Worm (Caenorhabditis elegans) whole organism, mixed stage, embryonic: ENCODE results near the gene srv-2.

Experiments used
- bed-3 ChIP-seq: fragments of 200-800 bp; sonication (Bioruptor generic); optimal IDR thresholded peaks from 3 replicates; lab custom pipeline; 2018; ENCODE audit warnings: mild to moderate bottlenecking, missing genetic modification characterization, moderate library complexity, missing compliant biosample characterization
- blmp-1 ChIP-seq: fragments of 150-350 bp; optimal IDR thresholded peaks from 2 replicates; lab custom pipeline; 2014; ENCODE audit warnings: missing biosample characterization, missing genetic modification characterization
- ceh-39 ChIP-seq: fragments of 150-350 bp; optimal IDR thresholded peaks from 2 replicates; lab custom pipeline; 2014; ENCODE audit warnings: missing biosample characterization, missing genetic modification characterization
- ceh-43 ChIP-seq: fragments of 200-800 bp; sonication (Bioruptor generic); optimal IDR thresholded peaks from 2 replicates; lab custom pipeline; 2018; ENCODE audit warnings: mild to moderate bottlenecking, missing genetic modification characterization, moderate library complexity, missing compliant biosample characterization
- ces-1 ChIP-seq: fragments of 150-350 bp; optimal IDR thresholded peaks from 2 replicates; lab custom pipeline; 2014; ENCODE audit warnings: missing biosample characterization, missing genetic modification reagents, missing genetic modification characterization
- cnd-1 ChIP-seq: fragments of 200-800 bp; sonication (Bioruptor generic); optimal IDR thresholded peaks from 2 replicates; lab custom pipeline; 2018; ENCODE audit warnings: mild to moderate bottlenecking, missing genetic modification characterization, missing compliant biosample characterization
- elt-1 ChIP-seq: sonication (generic microtip); optimal IDR thresholded peaks from 2 replicates; lab custom pipeline; 2017; ENCODE audit warnings: missing genetic modification characterization, mild to moderate bottlenecking, missing compliant biosample characterization, antibody characterized with exemption, moderate library complexity, borderline replicate concordance; ENCODE audit not compliant: insufficient read depth
- elt-3 ChIP-seq: fragments of 150-350 bp; optimal IDR thresholded peaks from 2 replicates; lab custom pipeline; 2014; ENCODE audit warnings: missing biosample characterization, missing genetic modification characterization
- flh-1 ChIP-seq: fragments of 200-800 bp; sonication (Bioruptor generic); optimal IDR thresholded peaks from 2 replicates; lab custom pipeline; 2018; ENCODE audit warnings: mild to moderate bottlenecking, missing genetic modification characterization, moderate library complexity, missing compliant biosample characterization
- ham-2 ChIP-seq: fragments of 200-800 bp; sonication (Bioruptor generic); optimal IDR thresholded peaks from 2 replicates; lab custom pipeline; 2018; ENCODE audit warnings: mild to moderate bottlenecking, missing genetic modification characterization, missing compliant biosample characterization
- hlh-1 ChIP-seq: fragments of 150-350 bp; optimal IDR thresholded peaks from 2 replicates; lab custom pipeline; 2014; ENCODE audit warnings: missing biosample characterization, missing genetic modification reagents, missing genetic modification characterization
- lin-13 ChIP-seq: fragments of 150-350 bp; optimal IDR thresholded peaks from 2 replicates; lab custom pipeline; 2014; ENCODE audit warnings: missing biosample characterization, missing genetic modification characterization
- lin-32 ChIP-seq: fragments of 200-800 bp; sonication (Bioruptor generic); optimal IDR thresholded peaks from 2 replicates; lab custom pipeline; 2018; ENCODE audit warnings: mild to moderate bottlenecking, missing genetic modification characterization, missing compliant biosample characterization
- lsy-2 ChIP-seq: fragments of 150-350 bp; optimal IDR thresholded peaks from 2 replicates; lab custom pipeline; 2014; ENCODE audit warnings: missing biosample characterization, missing genetic modification characterization
- mab-5 ChIP-seq: fragments of 150-350 bp; optimal IDR thresholded peaks from 2 replicates; lab custom pipeline; 2014; ENCODE audit warnings: missing biosample characterization, missing genetic modification characterization
- mep-1 ChIP-seq: fragments of 150-350 bp; optimal IDR thresholded peaks from 2 replicates; lab custom pipeline; 2017; ENCODE audit warnings: missing biosample characterization, missing genetic modification reagents, missing genetic modification characterization, inconsistent platforms
- mls-2 ChIP-seq: sonication (generic microtip); optimal IDR thresholded peaks from 2 replicates; lab custom pipeline; 2016; ENCODE audit warnings: mild to moderate bottlenecking, missing genetic modification characterization, moderate library complexity, missing compliant biosample characterization
- nhr-12 ChIP-seq: fragments of 150-350 bp; optimal IDR thresholded peaks from 2 replicates; lab custom pipeline; 2014; ENCODE audit warnings: missing biosample characterization, missing genetic modification characterization
- nhr-2 ChIP-seq: fragments of 150-350 bp; optimal IDR thresholded peaks from 2 replicates; lab custom pipeline; 2014; ENCODE audit warnings: missing biosample characterization, missing genetic modification characterization
- nhr-237 ChIP-seq: fragments of 150-350 bp; optimal IDR thresholded peaks from 2 replicates; lab custom pipeline; 2014; ENCODE audit warnings: missing biosample characterization, missing genetic modification characterization
- nhr-28 ChIP-seq: fragments of 150-350 bp; optimal IDR thresholded peaks from 2 replicates; lab custom pipeline; 2014; ENCODE audit warnings: missing biosample characterization, missing genetic modification characterization
- nhr-76 ChIP-seq: sonication (generic microtip); optimal IDR thresholded peaks from 2 replicates; lab custom pipeline; 2017; ENCODE audit warnings: missing biosample characterization, missing genetic modification characterization
- pha-4 ChIP-seq: fragments of 150-350 bp; optimal IDR thresholded peaks from 2 replicates; lab custom pipeline; 2018; ENCODE audit warnings: missing biosample characterization, missing genetic modification reagents, missing genetic modification characterization
- sem-2 ChIP-seq: fragments of 200-800 bp; sonication (Bioruptor generic); optimal IDR thresholded peaks from 2 replicates; lab custom pipeline; 2018; ENCODE audit warnings: mild to moderate bottlenecking, missing genetic modification characterization, missing compliant biosample characterization
- snpc-4 ChIP-seq: fragments of 150-350 bp; optimal IDR thresholded peaks from 2 replicates; lab custom pipeline; 2014; ENCODE audit warnings: missing biosample characterization, missing genetic modification characterization
- sptf-1 ChIP-seq: sonication (generic microtip); optimal IDR thresholded peaks from 2 replicates; lab custom pipeline; 2017; ENCODE audit warnings: mild to moderate bottlenecking, missing genetic modification characterization, moderate library complexity, missing compliant biosample characterization
- tbx-8 ChIP-seq: fragments of 200-800 bp; sonication (Bioruptor generic); optimal IDR thresholded peaks from 2 replicates; lab custom pipeline; 2018; ENCODE audit warnings: mild to moderate bottlenecking, missing genetic modification characterization, moderate library complexity, missing compliant biosample characterization
- unc-120 ChIP-seq: sonication (generic microtip); optimal IDR thresholded peaks from 2 replicates; lab custom pipeline; 2017; ENCODE audit warnings: missing genetic modification characterization, missing compliant biosample characterization; ENCODE audit not compliant: poor library complexity, severe bottlenecking
- unc-39 ChIP-seq: fragments of 150-350 bp; optimal IDR thresholded peaks from 2 replicates; lab custom pipeline; 2014; ENCODE audit warnings: missing biosample characterization, missing genetic modification characterization
- unc-62 ChIP-seq: fragments of 150-350 bp; optimal IDR thresholded peaks from 2 replicates; lab custom pipeline; 2014; ENCODE audit warnings: missing biosample characterization, missing genetic modification reagents, missing genetic modification characterization
- zip-8 ChIP-seq: fragments of 150-350 bp; optimal IDR thresholded peaks from 2 replicates; lab custom pipeline; 2014; ENCODE audit warnings: missing biosample characterization, missing genetic modification characterization
- ztf-11 ChIP-seq: fragments of 150-350 bp; optimal IDR thresholded peaks from 2 replicates; lab custom pipeline; 2014; ENCODE audit warnings: missing biosample characterization, missing genetic modification characterization

srv-2 gene

DNA sequence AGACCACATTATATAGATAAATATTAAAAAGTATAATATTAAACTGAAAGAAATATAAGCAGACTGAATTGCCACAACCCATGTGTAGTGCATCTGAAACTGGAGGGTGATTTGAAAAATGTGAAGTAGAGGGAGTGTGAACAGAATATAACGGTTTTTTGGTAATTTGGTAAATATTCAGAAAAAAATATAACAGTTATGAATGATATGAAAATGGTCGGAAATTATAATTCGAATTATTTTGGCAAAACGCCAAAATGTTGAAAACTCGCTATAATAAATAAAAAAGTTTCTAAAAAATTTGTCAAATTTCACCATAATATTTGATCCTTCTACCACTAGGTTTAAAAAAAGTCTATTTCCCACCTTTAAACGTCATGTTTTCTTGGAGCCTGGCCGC is at the start of gene srv-2:
Gene srv-2, minus strand, starts transcription at position 101 of the 400 bp plus-strand sequence.
- TF ChIP-seq nhr-12 (tag; lab: Kevin White, UChicago) (no peak), lin-13 (tag; lab: Kevin White, UChicago) (no peak), ham-2 (GFP tag; lab: Kevin White, UChicago) (no peak), flh-1 (GFP tag; lab: Kevin White, UChicago) (no peak), ces-1 (no peak), unc-62 (GFP tag; lab: Kevin White, UChicago) (no peak), nhr-2 (tag; lab: Kevin White, UChicago) (no peak), ztf-11 (tag; lab: Kevin White, UChicago) (no peak), cnd-1 (tag; lab: Kevin White, UChicago) (no peak), elt-3 (tag; lab: Kevin White, UChicago) (no peak), zip-8 (tag; lab: Kevin White, UChicago) (no peak), hlh-1 (no peak), nhr-28 (tag; lab: Kevin White, UChicago) (no peak)

DNA sequence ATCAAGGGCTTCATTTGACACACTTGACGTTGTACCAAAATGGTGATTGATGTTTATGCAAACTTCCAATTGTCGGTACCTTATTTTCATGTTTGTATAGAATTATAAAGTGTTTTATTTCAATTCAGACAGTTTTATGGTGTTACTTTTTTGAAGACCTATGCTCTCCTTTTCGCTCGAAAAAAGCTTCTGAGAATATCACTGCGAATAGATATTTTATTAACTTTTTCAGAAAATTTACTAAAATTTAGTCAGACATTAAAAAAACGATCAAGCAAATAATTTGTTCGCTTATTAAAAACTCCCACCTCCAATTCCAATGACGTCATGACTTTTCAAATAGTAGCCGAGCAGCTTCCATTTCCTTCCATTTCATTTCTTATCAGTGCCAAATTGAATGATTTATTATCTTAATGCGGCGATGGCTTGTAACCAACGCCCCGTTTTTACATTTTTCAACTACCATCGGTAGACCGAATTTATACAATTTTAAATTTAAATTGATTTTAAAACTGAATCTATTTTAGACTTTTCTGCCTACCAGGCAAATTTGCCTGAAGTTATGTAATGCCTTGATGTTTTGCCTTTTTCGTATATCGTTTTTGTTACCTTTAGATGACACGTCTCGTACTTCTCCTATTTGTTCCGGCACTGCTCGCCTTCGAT is 45.0 kb upstream of the srv-2 start, which contains the start of gene M28.10:
Gene M28.10, plus strand, starts transcription at position 616 of the 666 bp plus-strand sequence.
- no peak for TF ChIP-seq sptf-1
- no peak for TF ChIP-seq mab-5
- no peak for TF ChIP-seq tbx-8 (GFP tag; lab: Kevin White, UChicago)
- no peak for TF ChIP-seq nhr-12 (tag; lab: Kevin White, UChicago)
- TF ChIP-seq ceh-43 (GFP tag; lab: Kevin White, UChicago), result no peak
- TF ChIP-seq lin-32 (GFP tag; lab: Kevin White, UChicago), result no peak
- TF ChIP-seq unc-120, result no peak
- TF ChIP-seq, all 35 proteins: peak for 0

DNA sequence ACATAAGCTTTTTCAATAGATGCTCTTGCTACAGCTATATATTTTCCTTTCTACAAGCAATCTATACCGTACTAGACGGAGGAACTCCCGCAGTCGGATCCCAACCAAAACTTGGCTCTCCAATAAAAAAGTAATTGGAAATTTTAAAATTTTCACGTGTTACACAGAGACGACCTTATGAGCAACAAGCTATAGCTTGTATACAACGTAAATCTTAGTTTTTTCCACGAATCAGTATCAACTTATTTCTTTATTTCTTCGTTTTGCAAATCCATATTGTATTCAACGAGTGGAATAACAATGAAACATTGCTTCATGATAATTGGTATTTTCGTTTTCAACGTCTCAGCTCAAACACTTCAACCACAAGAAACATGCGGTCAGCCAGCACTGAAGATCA is 41.3 kb upstream of the srv-2 start, which contains the start of gene M28.4:
Gene M28.4, plus strand, starts transcription at position 301 of the 400 bp plus-strand sequence.
- no peak for TF ChIP-seq ceh-43 (GFP tag; lab: Kevin White, UChicago)
- no peak for TF ChIP-seq sptf-1
- no peak for TF ChIP-seq nhr-28 (tag; lab: Kevin White, UChicago)
- no peak for TF ChIP-seq lin-13 (tag; lab: Kevin White, UChicago)
- TF ChIP-seq blmp-1 (tag; lab: Kevin White, UChicago), result no peak
- no peak for TF ChIP-seq snpc-4 (tag; lab: Kevin White, UChicago)
- no peak for TF ChIP-seq hlh-1
- no peak for TF ChIP-seq nhr-76
- no peak for TF ChIP-seq elt-3 (tag; lab: Kevin White, UChicago)
- TF ChIP-seq mab-5, result no peak
- TF ChIP-seq unc-39 (tag; lab: Kevin White, UChicago), result no peak
- no peak for TF ChIP-seq lin-32 (GFP tag; lab: Kevin White, UChicago)
- TF ChIP-seq ces-1, result no peak
- no peak for TF ChIP-seq flh-1 (GFP tag; lab: Kevin White, UChicago)
- no peak for TF ChIP-seq nhr-237
- no peak for TF ChIP-seq mep-1
- no peak for TF ChIP-seq zip-8 (tag; lab: Kevin White, UChicago)
- no peak for TF ChIP-seq ztf-11 (tag; lab: Kevin White, UChicago)
- TF ChIP-seq unc-120, result no peak
- TF ChIP-seq mls-2, result no peak
- TF ChIP-seq, all 35 proteins: peak for 0

DNA sequence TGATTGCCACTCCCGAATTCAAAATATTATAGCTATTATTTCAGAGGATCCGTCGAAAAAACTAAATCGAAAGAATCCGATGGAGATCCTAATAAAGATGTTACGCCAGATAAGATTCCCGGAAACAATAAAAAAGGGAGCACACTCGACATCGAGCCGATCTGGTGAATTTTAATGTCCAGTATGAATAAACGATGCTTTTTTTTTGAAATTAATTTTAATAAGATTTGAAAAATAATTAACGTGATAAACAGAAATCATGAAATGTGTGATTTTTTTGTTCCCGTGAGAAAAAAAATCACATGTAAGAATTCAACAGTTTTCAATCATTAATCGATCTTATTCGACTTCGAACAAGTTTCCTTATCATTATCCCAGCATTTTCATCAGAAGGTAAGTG is 37.0 kb upstream of the srv-2 start, which contains the start of gene M28.9:
Gene M28.9, plus strand, starts transcription at position 301 of the 400 bp plus-strand sequence.
- TF ChIP-seq bed-3 (GFP tag; lab: Kevin White, UChicago) (no peak), lsy-2 (tag; lab: Kevin White, UChicago) (no peak), unc-62 (GFP tag; lab: Kevin White, UChicago) (no peak), sem-2 (no peak), nhr-12 (tag; lab: Kevin White, UChicago) (no peak), nhr-28 (tag; lab: Kevin White, UChicago) (no peak), nhr-237 (no peak), elt-1 (tag; lab: Kevin White, UChicago) (no peak), nhr-76 (no peak), pha-4 (no peak), snpc-4 (tag; lab: Kevin White, UChicago) (no peak), ceh-39 (tag; lab: Kevin White, UChicago) (no peak), mep-1 (no peak), ham-2 (GFP tag; lab: Kevin White, UChicago) (no peak), lin-32 (GFP tag; lab: Kevin White, UChicago) (no peak)
